Worm (Caenorhabditis elegans) whole organism, L3 larva: ENCODE data around the gene ugt-13.
"Not testable (repeated sequence)": the region's sequence is repeated elsewhere in the genome, so short reads cannot be mapped to it uniquely, and the experiment has no call there.

Experiments
- ZK546.5 ChIP-seq: sonication (generic microtip); optimal IDR thresholded peaks from 2 replicates; lab custom pipeline; 2017; ENCODE audit warnings: missing biosample characterization, missing genetic modification characterization
- aly-2 ChIP-seq: fragments of 150-350 bp; optimal IDR thresholded peaks from 2 replicates; lab custom pipeline; 2014; ENCODE audit warnings: missing biosample characterization, missing genetic modification characterization
- ceh-16 ChIP-seq: sonication (generic microtip); optimal IDR thresholded peaks from 2 replicates; lab custom pipeline; 2017; ENCODE audit warnings: missing biosample characterization, missing genetic modification characterization
- ceh-28 ChIP-seq: fragments of 150-350 bp; optimal IDR thresholded peaks from 2 replicates; lab custom pipeline; 2014; ENCODE audit warnings: missing biosample characterization, missing genetic modification reagents, missing genetic modification characterization
- ceh-82 ChIP-seq: fragments of 150-350 bp; optimal IDR thresholded peaks from 2 replicates; lab custom pipeline; 2014; ENCODE audit warnings: missing biosample characterization, missing genetic modification characterization
- daf-12 ChIP-seq: fragments of 150-350 bp; optimal IDR thresholded peaks from 2 replicates; lab custom pipeline; 2014; ENCODE audit warnings: missing biosample characterization, missing genetic modification reagents, missing genetic modification characterization
- egl-27 ChIP-seq: sonication (generic microtip); optimal IDR thresholded peaks from 4 replicates; lab custom pipeline; 2017; ENCODE audit warnings: missing biosample characterization, missing genetic modification reagents, missing genetic modification characterization
- egl-5 ChIP-seq: fragments of 150-350 bp; optimal IDR thresholded peaks from 2 replicates; lab custom pipeline; 2017; ENCODE audit warnings: missing biosample characterization, missing genetic modification reagents, missing genetic modification characterization, inconsistent platforms
- elt-1 ChIP-seq: fragments of 150-350 bp; optimal IDR thresholded peaks from 2 replicates; lab custom pipeline; 2014; ENCODE audit warnings: missing biosample characterization, missing genetic modification characterization
- elt-3 ChIP-seq, 3 experiments: fragments of 150-350 bp in 1 of 3; sonication (generic microtip) in 2 of 3; optimal IDR thresholded peaks; 2 replicates in 2 of 3; 4 replicates in 1 of 3; lab custom pipeline; 2014 to 2017; ENCODE audit warnings: missing biosample characterization in 3 of 3, missing genetic modification characterization in 3 of 3
- eor-1 ChIP-seq, 2 experiments: fragments of 150-350 bp; optimal IDR thresholded peaks; 2 replicates each; lab custom pipeline; 2014 to 2018; ENCODE audit warnings: missing biosample characterization in 2 of 2, missing genetic modification characterization in 2 of 2
- fkh-10 ChIP-seq: sonication (generic microtip); optimal IDR thresholded peaks from 2 replicates; lab custom pipeline; 2017; ENCODE audit warnings: missing biosample characterization, missing genetic modification reagents, missing genetic modification characterization
- hmg-11 ChIP-seq: sonication (generic microtip); optimal IDR thresholded peaks from 2 replicates; lab custom pipeline; 2016; ENCODE audit warnings: missing genetic modification characterization, missing compliant biosample characterization
- jun-1 ChIP-seq: fragments of 150-350 bp; optimal IDR thresholded peaks from 2 replicates; lab custom pipeline; 2014; ENCODE audit warnings: missing biosample characterization, missing genetic modification reagents, missing genetic modification characterization
- lin-39 ChIP-seq: fragments of 150-350 bp; optimal IDR thresholded peaks from 2 replicates; lab custom pipeline; 2018; ENCODE audit warnings: missing biosample characterization, missing genetic modification reagents, missing genetic modification characterization
- mdl-1 ChIP-seq: fragments of 150-350 bp; optimal IDR thresholded peaks from 2 replicates; lab custom pipeline; 2014; ENCODE audit warnings: missing biosample characterization, missing genetic modification characterization
- mml-1 ChIP-seq: fragments of 150-350 bp; sonication (generic microtip); optimal IDR thresholded peaks from 3 replicates; lab custom pipeline; 2014; ENCODE audit warnings: missing biosample characterization, missing genetic modification characterization
- nfya-1 ChIP-seq: sonication (generic microtip); optimal IDR thresholded peaks from 2 replicates; lab custom pipeline; 2017; ENCODE audit warnings: missing genetic modification characterization, mild to moderate bottlenecking, missing compliant biosample characterization, antibody characterized with exemption, moderate library complexity; ENCODE audit not compliant: insufficient read depth
- nhr-11 ChIP-seq: fragments of 150-350 bp; optimal IDR thresholded peaks from 2 replicates; lab custom pipeline; 2014; ENCODE audit warnings: missing biosample characterization, missing genetic modification characterization
- nhr-12 ChIP-seq: fragments of 150-350 bp; optimal IDR thresholded peaks from 2 replicates; lab custom pipeline; 2014; ENCODE audit warnings: missing biosample characterization, missing genetic modification characterization
- nhr-23 ChIP-seq: fragments of 150-350 bp; optimal IDR thresholded peaks from 2 replicates; lab custom pipeline; 2014; ENCODE audit warnings: missing biosample characterization, missing genetic modification reagents, missing genetic modification characterization
- nhr-25 ChIP-seq: sonication (generic microtip); optimal IDR thresholded peaks from 2 replicates; lab custom pipeline; 2017; ENCODE audit warnings: missing biosample characterization, missing genetic modification characterization
- nhr-28 ChIP-seq: fragments of 150-350 bp; optimal IDR thresholded peaks from 2 replicates; lab custom pipeline; 2014; ENCODE audit warnings: missing biosample characterization, missing genetic modification characterization
- nhr-43 ChIP-seq: sonication (generic microtip); optimal IDR thresholded peaks from 2 replicates; lab custom pipeline; 2016; ENCODE audit warnings: mild to moderate bottlenecking, missing genetic modification characterization, missing compliant biosample characterization; ENCODE audit not compliant: poor library complexity, severe bottlenecking
- nhr-67 ChIP-seq: fragments of 150-350 bp; optimal IDR thresholded peaks from 2 replicates; lab custom pipeline; 2014; ENCODE audit warnings: missing biosample characterization, missing genetic modification characterization
- nhr-76 ChIP-seq: fragments of 150-350 bp; sonication (generic microtip); optimal IDR thresholded peaks from 5 replicates; lab custom pipeline; 2014; ENCODE audit warnings: missing biosample characterization, missing genetic modification characterization
- nhr-77 ChIP-seq: fragments of 150-350 bp; optimal IDR thresholded peaks from 2 replicates; lab custom pipeline; 2014; ENCODE audit warnings: missing biosample characterization, missing genetic modification characterization
- pha-4 ChIP-seq: fragments of 150-350 bp; optimal IDR thresholded peaks from 2 replicates; lab custom pipeline; 2014; ENCODE audit warnings: missing biosample characterization, missing genetic modification reagents, missing genetic modification characterization
- sea-2 ChIP-seq: fragments of 150-350 bp; sonication (generic microtip); optimal IDR thresholded peaks from 4 replicates; lab custom pipeline; 2014; ENCODE audit warnings: missing biosample characterization, missing genetic modification reagents, missing genetic modification characterization
- snpc-4 ChIP-seq: fragments of 150-350 bp; optimal IDR thresholded peaks from 2 replicates; lab custom pipeline; 2014; ENCODE audit warnings: missing biosample characterization, missing genetic modification characterization
- unc-62 ChIP-seq: fragments of 150-350 bp; sonication (generic microtip); optimal IDR thresholded peaks from 4 replicates; lab custom pipeline; 2014; ENCODE audit warnings: missing biosample characterization, missing genetic modification reagents, missing genetic modification characterization
- zag-1 ChIP-seq: fragments of 150-350 bp; optimal IDR thresholded peaks from 2 replicates; lab custom pipeline; 2014; ENCODE audit warnings: missing biosample characterization, missing genetic modification characterization
- ztf-11 ChIP-seq: fragments of 150-350 bp; optimal IDR thresholded peaks from 2 replicates; lab custom pipeline; 2014; ENCODE audit warnings: missing biosample characterization, missing genetic modification characterization
- ztf-4 ChIP-seq: fragments of 150-350 bp; optimal IDR thresholded peaks from 2 replicates; lab custom pipeline; 2014; ENCODE audit warnings: missing biosample characterization, missing genetic modification characterization

Gene ugt-13

DNA sequence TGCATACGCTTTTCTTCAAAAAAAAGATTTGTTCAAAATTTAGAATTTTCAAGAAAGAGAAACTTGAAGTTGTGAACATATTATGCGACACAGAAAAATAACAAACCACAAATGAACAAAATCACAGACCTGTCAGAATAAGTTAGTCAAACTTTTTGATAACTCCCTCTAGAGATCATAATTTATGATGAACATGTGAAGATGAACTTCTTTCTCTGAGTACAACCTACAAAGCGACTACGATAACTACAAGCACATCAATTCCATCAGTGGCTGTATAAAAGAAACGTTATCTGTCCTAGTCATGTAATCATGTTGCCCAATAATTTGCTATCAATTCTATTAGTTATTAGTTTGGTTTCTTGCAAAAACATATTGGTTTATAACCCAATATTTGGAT, 12.9 kb upstream of the ugt-13 start, which contains the start of gene ugt-9:
TSS of gene ugt-9 (plus strand) at position 305 of the 400 bp plus-strand sequence.
- TF ChIP-seq nhr-25 (tag; lab: Kevin White, UChicago) (peak; percentile 16), ztf-4 (no peak)
- TF ChIP-seq, all 47 proteins: peak for 1

DNA sequence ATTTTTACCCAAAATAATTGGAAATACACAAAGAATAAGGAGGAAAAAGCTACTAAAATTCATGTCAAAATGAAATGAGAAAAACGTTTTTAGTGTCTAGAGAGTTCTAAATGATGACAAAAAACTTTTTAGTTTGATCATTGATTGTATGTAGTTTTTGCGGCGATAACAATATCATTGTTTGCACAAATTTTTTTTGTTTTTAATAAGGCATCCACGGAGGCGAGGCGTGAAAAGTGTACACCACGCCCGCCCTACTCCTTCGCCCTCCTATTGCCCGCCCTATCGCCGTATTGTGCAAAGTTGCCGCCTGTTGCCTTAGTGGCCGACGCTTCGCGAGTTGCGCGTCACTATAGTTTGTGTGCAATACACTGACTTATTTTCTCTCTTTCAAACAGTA, 8.7 kb upstream of the ugt-13 start, which contains the start of gene ugt-10:
TSS of gene ugt-10 (minus strand) at position 101 of the 400 bp plus-strand sequence.
- not testable (repeated sequence) for TF ChIP-seq aly-2 (tag; lab: Kevin White, UChicago); fkh-10; hmg-11 (tag; lab: Kevin White, UChicago)

DNA sequence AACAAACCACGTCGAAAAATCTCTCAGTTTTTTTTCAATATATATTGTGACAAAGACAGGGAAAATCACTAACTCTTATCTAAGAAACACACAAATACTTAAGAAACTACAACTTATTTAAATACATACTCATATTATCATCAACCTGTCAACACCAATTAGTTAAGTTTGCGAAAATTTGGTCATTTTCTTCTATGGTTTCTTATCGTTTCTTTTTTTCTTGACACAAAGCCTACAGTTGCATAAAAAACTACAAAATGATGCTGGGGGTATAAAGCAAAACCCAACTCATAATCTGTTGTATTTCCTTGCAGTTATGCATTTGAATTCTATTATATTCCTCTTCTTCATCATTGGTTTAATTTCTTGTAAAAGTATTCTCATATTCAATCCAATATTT, 7.6 kb upstream of the ugt-13 start, which contains the start of gene ugt-67:
TSS of gene ugt-67 (plus strand) at position 301 of the 400 bp plus-strand sequence.
- TF ChIP-seq eor-1 (tag; optimal IDR thresholded peaks at IDR 0.05; lab: Kevin White, UChicago) (no peak), ztf-11 (tag; lab: Kevin White, UChicago) (no peak), nhr-28 (tag; lab: Kevin White, UChicago) (no peak), ceh-82 (tag; lab: Kevin White, UChicago) (no peak), daf-12 (no peak), zag-1 (tag; lab: Kevin White, UChicago) (no peak), nhr-76 (tag; lab: Kevin White, UChicago) (no peak), nhr-25 (tag; lab: Kevin White, UChicago) (no peak), nhr-77 (tag; lab: Kevin White, UChicago) (no peak), nfya-1 (tag; lab: Kevin White, UChicago) (no peak), pha-4 (tag; lab: Kevin White, UChicago) (no peak), elt-3 (tag; optimal IDR thresholded peaks at IDR 0.05; lab: Kevin White, UChicago) (no peak), lin-39 (tag; lab: Kevin White, UChicago) (no peak), nhr-11 (no peak), snpc-4 (tag; lab: Kevin White, UChicago) (no peak)

DNA sequence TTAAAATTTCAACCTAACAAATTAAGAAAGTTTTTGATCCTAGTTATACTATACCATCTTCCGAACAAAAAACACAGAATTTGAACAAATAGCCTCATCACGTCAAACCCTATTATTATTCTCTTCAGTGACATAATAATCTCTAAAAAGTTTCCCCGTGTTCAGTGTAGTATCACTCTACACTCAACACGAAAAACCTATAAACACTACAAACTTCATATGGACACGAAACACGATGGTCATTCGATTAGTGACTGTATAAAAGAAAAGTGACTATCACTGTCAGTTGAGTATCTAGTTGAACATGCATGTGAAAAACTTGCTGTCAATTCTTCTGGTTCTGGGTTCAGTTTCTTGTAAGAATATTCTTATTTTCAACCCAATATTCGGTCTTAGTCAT, 5.0 kb upstream of the ugt-13 start, which contains the start of gene ugt-8:
TSS of gene ugt-8 (plus strand) at position 235 of the 400 bp plus-strand sequence.
- TF ChIP-seq elt-1 (tag; lab: Kevin White, UChicago), result no peak
- TF ChIP-seq egl-27 (tag; lab: Kevin White, UChicago), result no peak
- no peak for TF ChIP-seq nhr-43 (tag; lab: Kevin White, UChicago)
- TF ChIP-seq aly-2 (tag; lab: Kevin White, UChicago), result no peak
- no peak for TF ChIP-seq unc-62 (GFP tag; lab: Kevin White, UChicago)
- no peak for TF ChIP-seq hmg-11 (tag; lab: Kevin White, UChicago)
- TF ChIP-seq ceh-82 (tag; lab: Kevin White, UChicago), result no peak
- no peak for TF ChIP-seq sea-2 (GFP tag; lab: Kevin White, UChicago)
- TF ChIP-seq, all 47 proteins: peak for 0

DNA sequence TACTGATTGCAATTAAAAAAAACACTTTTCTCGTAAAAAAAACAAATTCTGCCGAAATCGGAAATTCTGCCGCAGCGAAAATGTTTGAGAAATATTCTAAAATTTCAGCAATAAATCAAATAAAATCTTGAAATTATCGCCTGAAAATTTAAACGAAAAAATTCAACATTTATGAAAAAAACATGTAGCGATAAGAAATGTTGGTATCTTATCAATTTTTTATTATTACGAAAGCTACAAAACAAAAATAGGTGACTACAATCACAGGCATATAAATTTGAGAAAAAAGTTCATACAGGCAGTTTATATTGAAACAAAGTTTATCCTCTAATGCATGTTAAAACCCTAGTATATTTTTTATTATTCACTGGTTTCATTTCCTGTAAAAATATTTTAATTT, 2.7 kb upstream of the ugt-13 start, which contains the start of gene ugt-14:
TSS of gene ugt-14 (plus strand) at position 301 of the 400 bp plus-strand sequence.
- no peak for TF ChIP-seq mml-1
- TF ChIP-seq, all 47 proteins: peak for 0

DNA sequence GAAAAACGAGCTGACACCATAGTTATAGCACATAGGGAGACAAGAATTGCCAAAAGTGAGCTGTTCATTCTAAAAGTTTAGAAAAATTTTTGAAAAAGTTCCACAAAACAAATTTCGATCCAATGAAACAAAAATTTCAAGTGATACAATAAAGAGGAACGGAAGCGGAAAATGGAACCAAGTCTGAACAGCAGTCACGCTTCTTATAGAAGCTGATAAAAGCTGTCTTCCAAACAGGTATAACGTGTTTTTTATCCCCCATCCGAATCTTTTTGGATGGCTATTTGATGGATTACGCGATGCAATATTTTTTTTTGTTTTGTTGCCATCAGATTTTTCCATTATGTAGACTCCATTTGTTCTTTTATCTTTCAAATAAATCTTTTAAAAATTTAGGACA, 3.6 kb downstream of the ugt-13 start, which contains the start of gene H23N18.5:
TSS of gene H23N18.5 (minus strand) at position 69 of the 400 bp plus-strand sequence.
- TF ChIP-seq ceh-28 (tag; lab: Kevin White, UChicago) (no peak), nhr-12 (no peak), nhr-43 (tag; lab: Kevin White, UChicago) (peak; percentile 77), ceh-16 (tag; lab: Kevin White, UChicago) (no peak), nhr-23 (peak; percentile 30), egl-5 (tag; lab: Kevin White, UChicago) (no peak), jun-1 (tag; lab: Kevin White, UChicago) (no peak), mdl-1 (tag; lab: Kevin White, UChicago) (no peak), eor-1 (tag; optimal IDR thresholded peaks at IDR 0.05; lab: Kevin White, UChicago) (no peak), elt-1 (tag; lab: Kevin White, UChicago) (peak; percentile 62), nhr-67 (tag; lab: Kevin White, UChicago) (no peak), sea-2 (GFP tag; lab: Kevin White, UChicago) (no peak), ZK546.5 (tag; lab: Kevin White, UChicago) (no peak), nhr-76 (tag; lab: Kevin White, UChicago) (no peak)
